Fruit fly (Drosophila melanogaster): ENCODE data around the gene CG3213.

The CG3213 gene

DNA sequence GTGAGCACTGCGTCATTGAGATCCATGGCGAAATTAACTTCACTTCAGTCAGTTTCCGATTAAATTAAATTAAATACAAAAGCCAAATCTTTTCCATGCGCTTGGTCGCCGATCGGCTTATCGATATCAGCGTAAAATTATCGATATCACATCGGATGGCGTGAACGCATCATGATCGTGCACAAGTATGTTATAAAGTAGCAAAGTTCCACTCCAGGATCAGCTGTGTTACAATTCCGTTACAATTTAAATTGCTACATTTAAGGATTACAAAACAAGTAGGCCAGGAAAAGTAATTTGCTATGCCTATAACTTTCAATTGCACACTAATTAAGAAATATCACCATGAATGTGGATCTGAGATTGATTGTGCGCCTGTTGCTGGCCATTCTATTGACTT lies 49.6 kb downstream of the CG3213 start, which contains the start of the genes Pif1 and CG31776 (continued):
- no peak for TF ChIP-seq Rfx (GFP tag; IDR thresholded peaks at IDR 0.05)
- no peak for TF ChIP-seq CG17912 (GFP tag; optimal IDR thresholded peaks at IDR 0.05)
- TF ChIP-seq CG3838 (GFP tag; optimal IDR thresholded peaks at IDR 0.05) = no peak
- TF ChIP-seq cg (GFP tag; optimal IDR thresholded peaks at IDR 0.05) = no peak
- no peak for TF ChIP-seq fd3F (GFP tag; optimal IDR thresholded peaks at IDR 0.05)
- no peak for TF ChIP-seq Hr51 (GFP tag; optimal IDR thresholded peaks at IDR 0.05)
- TF ChIP-seq ap (GFP tag; IDR thresholded peaks at IDR 0.05) = no peak
- TF ChIP-seq CG8089 (GFP tag; optimal IDR thresholded peaks at IDR 0.05) = no peak
- TF ChIP-seq kay (GFP tag; optimal IDR thresholded peaks at IDR 0.05) = no peak
- TF ChIP-seq HLH4C (GFP tag; IDR thresholded peaks at IDR 0.05; ENCODE audit: partially characterized antibody) = peak; percentile 90
- no peak for TF ChIP-seq zf30C (GFP tag; optimal IDR thresholded peaks at IDR 0.05)
- no peak for TF ChIP-seq CG17568 (GFP tag; optimal IDR thresholded peaks at IDR 0.05)
- peak; percentile 66; the same call in 2 of the 3 replicates for TF ChIP-seq CG7963 (GFP tag; IDR thresholded peaks at IDR 0.05; ENCODE audit: partially characterized antibody)
- TF ChIP-seq TFAM (GFP tag; optimal IDR thresholded peaks at IDR 0.05) = no peak
- no peak for TF ChIP-seq Ravus (GFP tag; IDR thresholded peaks at IDR 0.05)
- peak; percentile 37; the same call in 1 of the 2 replicates for TF ChIP-seq E2f2 (GFP tag; IDR thresholded peaks at IDR 0.05)
- TF ChIP-seq CG13123 (GFP tag; optimal IDR thresholded peaks at IDR 0.05) = no peak
- no peak for TF ChIP-seq CG33557 (GFP tag; optimal IDR thresholded peaks at IDR 0.05)
- no peak for TF ChIP-seq Mad (GFP tag; optimal IDR thresholded peaks at IDR 0.05)
- TF ChIP-seq btn (GFP tag; optimal IDR thresholded peaks at IDR 0.05) = no peak
- no peak for TF ChIP-seq CG9609 (GFP tag; optimal IDR thresholded peaks at IDR 0.05)
- TF ChIP-seq Elba2 (GFP tag; optimal IDR thresholded peaks at IDR 0.05) = no peak
- no peak for TF ChIP-seq Oaz (GFP tag; IDR thresholded peaks at IDR 0.05)
- no peak for TF ChIP-seq NC2α (GFP tag; optimal IDR thresholded peaks at IDR 0.05)
- TF ChIP-seq CG3407 (GFP tag; optimal IDR thresholded peaks at IDR 0.05) = no peak
- no peak for TF ChIP-seq pros (GFP tag; optimal IDR thresholded peaks at IDR 0.05)
- no peak for TF ChIP-seq CG31224 (GFP tag; IDR thresholded peaks at IDR 0.05)
- no peak for TF ChIP-seq lbe (GFP tag; optimal IDR thresholded peaks at IDR 0.05)
- no peak for TF ChIP-seq cwo (GFP tag; optimal IDR thresholded peaks at IDR 0.05)
- no peak for TF ChIP-seq CG14014 (GFP tag; IDR thresholded peaks at IDR 0.05)
- TF ChIP-seq CG6854 (GFP tag; optimal IDR thresholded peaks at IDR 0.05) = no peak
- peak; percentile 60 for TF ChIP-seq HmgZ (tag; optimal IDR thresholded peaks at IDR 0.05)
- TF ChIP-seq esg (GFP tag; conservative IDR thresholded peaks at IDR 0.05) = no peak
- TF ChIP-seq odd (GFP tag; optimal IDR thresholded peaks at IDR 0.05) = no peak
- TF ChIP-seq Lim3 (GFP tag; IDR thresholded peaks at IDR 0.05) = no peak
- TF ChIP-seq chif (GFP tag; optimal IDR thresholded peaks at IDR 0.05) = no peak
- no peak for TF ChIP-seq CrebB (tag; optimal IDR thresholded peaks at IDR 0.05)
- no peak for TF ChIP-seq Dad (GFP tag; optimal IDR thresholded peaks at IDR 0.05)
- no peak for TF ChIP-seq Chrac-16 (GFP tag; optimal IDR thresholded peaks at IDR 0.05)
- no peak for TF ChIP-seq rib (GFP tag; IDR thresholded peaks at IDR 0.05)
- peak; percentile 89 for TF ChIP-seq CG16813 (GFP tag; IDR thresholded peaks at IDR 0.05; ENCODE audit: partially characterized antibody)
- TF ChIP-seq CG17802 (tag; optimal IDR thresholded peaks at IDR 0.05) = peak; percentile 95
- no peak for TF ChIP-seq Nf-YB (GFP tag; optimal IDR thresholded peaks at IDR 0.05)
- no peak for TF ChIP-seq danr (GFP tag; IDR thresholded peaks at IDR 0.05)
- TF ChIP-seq Blimp-1 (GFP tag; optimal IDR thresholded peaks at IDR 0.05) = no peak
- TF ChIP-seq Dip3 (GFP tag; optimal IDR thresholded peaks at IDR 0.05) = no peak
- no peak for TF ChIP-seq dpn (GFP tag; optimal IDR thresholded peaks at IDR 0.05)
- TF ChIP-seq gem (tag; optimal IDR thresholded peaks at IDR 0.05) = no peak
- peak; percentile 92 for TF ChIP-seq bbx (GFP tag; IDR thresholded peaks at IDR 0.05; ENCODE audit: partially characterized antibody)
- no peak for TF ChIP-seq yki (optimal IDR thresholded peaks at IDR 0.05)
- TF ChIP-seq pan (optimal IDR thresholded peaks at IDR 0.05) = no peak
- TF ChIP-seq pan (GFP tag; optimal IDR thresholded peaks at IDR 0.05 in 1 of 2, IDR thresholded peaks at IDR 0.05 in 1 of 2) = no peak

Measured in whole organism, embryonic.